Worm (Caenorhabditis elegans) whole organism, L3 larva: ENCODE results near the gene fkb-3.

Experiments
- elt-2 ChIP-seq: sonication (generic microtip); optimal IDR thresholded peaks from 2 replicates; lab custom pipeline; 2016; ENCODE audit warnings: missing genetic modification reagents, mild to moderate bottlenecking, missing genetic modification characterization, missing compliant biosample characterization
- ztf-11 ChIP-seq: fragments of 150-350 bp; optimal IDR thresholded peaks from 2 replicates; lab custom pipeline; 2014; ENCODE audit warnings: missing biosample characterization, missing genetic modification characterization

DNA sequence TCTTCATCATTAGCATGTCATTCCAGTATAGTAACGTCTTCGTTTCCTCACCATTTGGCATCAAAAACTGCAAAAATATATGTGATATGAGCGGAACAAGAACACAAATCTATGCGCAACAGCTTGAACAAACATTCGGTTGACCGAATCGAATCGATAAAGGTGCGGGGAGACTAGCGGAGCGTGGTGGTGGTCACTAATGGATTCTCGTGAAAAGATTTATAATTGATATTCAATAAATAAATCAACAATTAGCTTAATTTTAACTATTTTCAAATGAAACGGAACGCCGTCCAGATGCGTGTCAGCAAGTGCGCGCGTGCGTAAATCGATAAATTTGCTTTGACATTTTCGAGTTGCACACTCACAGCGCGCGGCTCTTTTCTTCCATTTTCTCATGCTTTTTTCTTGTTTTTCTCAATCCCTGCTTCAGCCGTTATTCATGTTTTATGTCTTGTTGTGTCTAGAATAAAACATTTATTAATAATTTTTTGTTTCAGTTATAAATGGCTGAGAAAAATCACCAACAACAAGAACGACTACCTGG, 4.0 kb upstream of the fkb-3 start, which contains the start of the genes C13F10.8, C13F10.6 and kxd-1:
- TF ChIP-seq ztf-11 (tag; lab: Kevin White, UChicago): no peak
- no peak for TF ChIP-seq elt-2
